Worm (Caenorhabditis elegans) whole organism, L4/young adult: ENCODE data around the gene F41E6.15.
A peak's percentile ranks its signal among the peaks of the same experiment; 100 is the strongest.

Experiments
- W03F9.2 ChIP-seq: fragments of 150-350 bp; optimal IDR thresholded peaks from 2 replicates; lab custom pipeline; 2014; ENCODE audit warnings: missing biosample characterization, missing genetic modification characterization
- dao-5 ChIP-seq: sonication (generic microtip); optimal IDR thresholded peaks from 2 replicates; lab custom pipeline; 2016; ENCODE audit warnings: missing genotype, missing genetic modification characterization, moderate library complexity, missing compliant biosample characterization
- him-1 ChIP-seq: sonication (generic microtip); optimal IDR thresholded peaks from 2 replicates; lab custom pipeline; 2016; ENCODE audit warnings: missing genotype, missing genetic modification reagents, missing genetic modification characterization, missing compliant biosample characterization

F41E6.15 gene

DNA sequence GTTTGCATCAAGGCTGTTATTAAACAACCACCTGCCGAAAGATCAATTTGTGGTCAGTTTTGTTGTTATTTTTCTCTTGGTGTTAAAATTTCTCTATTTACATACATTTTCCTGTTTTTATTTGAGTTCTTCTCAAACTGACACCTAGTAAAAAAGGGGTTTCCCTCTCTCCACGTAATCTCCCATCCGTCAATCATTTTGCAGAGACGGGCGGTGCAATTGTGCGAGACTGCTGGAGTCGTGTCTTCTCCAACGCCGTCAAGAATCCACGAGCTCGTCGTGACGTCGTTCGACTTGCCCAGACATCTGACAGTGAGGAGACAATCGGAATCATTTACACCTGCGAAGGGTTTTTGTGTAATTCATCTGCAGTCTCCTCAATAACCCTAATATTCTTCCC is 23.9 kb upstream of the F41E6.15 start:
- no peak for TF ChIP-seq dao-5 (tag; lab: Kevin White, UChicago)
- no peak for TF ChIP-seq him-1
- TF ChIP-seq W03F9.2 (tag; lab: Kevin White, UChicago): no peak

ce11 chrV:8623754-8624153 is 21.2 kb upstream of the F41E6.15 start, which contains the start of gene F41E6.17:
TSS of gene F41E6.17 (plus strand) at chrV:8624101.
- TF ChIP-seq him-1 (no peak), dao-5 (tag; lab: Kevin White, UChicago) (no peak), W03F9.2 (tag; lab: Kevin White, UChicago) (no peak)

DNA sequence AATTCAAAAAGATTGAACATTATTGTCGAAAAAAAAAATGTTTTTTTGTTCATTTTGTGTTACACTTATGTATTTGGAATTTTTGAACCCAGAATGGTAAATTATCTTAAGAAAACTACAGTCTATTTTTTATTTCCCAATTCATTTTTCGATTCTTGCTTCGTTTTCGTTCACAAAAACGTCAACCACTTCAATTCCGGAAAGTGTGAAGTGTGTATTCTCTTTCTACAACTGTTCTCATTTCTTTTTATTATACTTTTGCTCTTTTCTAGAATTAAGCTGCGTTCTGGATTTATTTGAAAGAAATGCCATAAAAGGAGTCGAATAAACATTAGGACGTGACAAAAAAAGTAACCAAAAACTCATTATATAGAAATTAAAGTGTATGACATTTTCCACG is 19.8 kb upstream of the F41E6.15 start, which contains the start of gene F41E6.1:
TSS of gene F41E6.1 (plus strand) at position 301 of the 400 bp plus-strand sequence.
- TF ChIP-seq W03F9.2 (tag; lab: Kevin White, UChicago) (no peak), him-1 (no peak), dao-5 (tag; lab: Kevin White, UChicago) (no peak)

ce11 chrV:8621213-8621612 is 18.7 kb upstream of the F41E6.15 start, which contains the start of gene idpc-2:
TSS of gene idpc-2 (minus strand) at chrV:8621313.
- no peak for TF ChIP-seq him-1
- no peak for TF ChIP-seq dao-5 (tag; lab: Kevin White, UChicago)
- TF ChIP-seq W03F9.2 (tag; lab: Kevin White, UChicago): no peak

DNA sequence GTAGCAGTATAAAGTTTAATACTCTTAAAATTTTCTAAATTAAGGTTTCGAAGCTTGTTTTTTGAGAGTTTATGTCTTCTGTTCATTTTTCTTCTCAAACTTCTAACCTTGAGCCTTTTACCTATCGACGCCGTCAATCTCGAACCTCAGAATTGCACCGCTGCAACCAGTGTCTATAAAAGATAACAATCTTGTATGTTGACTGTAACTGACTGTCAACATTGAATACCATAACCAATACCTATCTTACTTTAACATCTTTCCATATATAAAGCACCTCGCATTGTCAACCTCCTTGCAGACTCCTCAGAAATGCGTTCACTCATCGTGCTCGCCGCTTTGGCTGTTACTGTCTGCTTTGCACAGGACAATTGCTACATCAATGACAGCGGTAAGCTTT is 16.2 kb upstream of the F41E6.15 start, which contains the start of gene grd-5:
TSS of gene grd-5 (plus strand) at position 295 of the 400 bp plus-strand sequence.
- no peak for TF ChIP-seq dao-5 (tag; lab: Kevin White, UChicago)

DNA sequence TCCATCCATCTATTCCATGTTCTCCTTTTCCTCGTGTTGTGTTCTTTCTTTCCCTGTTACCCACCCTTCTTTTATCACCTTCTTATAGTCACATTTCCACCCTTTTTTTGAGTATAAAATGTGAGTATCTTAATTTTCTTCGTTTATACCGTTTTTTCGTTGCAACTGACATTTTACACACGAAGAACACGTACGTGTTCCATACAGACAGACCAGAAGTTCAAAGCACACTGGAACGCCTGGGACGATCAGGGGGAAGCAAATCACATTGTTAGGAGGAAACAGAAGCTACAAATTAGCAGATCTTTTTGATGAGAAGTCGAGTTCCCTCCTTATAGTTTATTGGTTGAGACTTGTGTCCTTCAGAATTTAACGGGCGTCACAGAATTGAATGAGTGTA is 13.2 kb upstream of the F41E6.15 start:
- TF ChIP-seq him-1 (no peak), W03F9.2 (tag; lab: Kevin White, UChicago) (no peak), dao-5 (tag; lab: Kevin White, UChicago) (no peak)

DNA sequence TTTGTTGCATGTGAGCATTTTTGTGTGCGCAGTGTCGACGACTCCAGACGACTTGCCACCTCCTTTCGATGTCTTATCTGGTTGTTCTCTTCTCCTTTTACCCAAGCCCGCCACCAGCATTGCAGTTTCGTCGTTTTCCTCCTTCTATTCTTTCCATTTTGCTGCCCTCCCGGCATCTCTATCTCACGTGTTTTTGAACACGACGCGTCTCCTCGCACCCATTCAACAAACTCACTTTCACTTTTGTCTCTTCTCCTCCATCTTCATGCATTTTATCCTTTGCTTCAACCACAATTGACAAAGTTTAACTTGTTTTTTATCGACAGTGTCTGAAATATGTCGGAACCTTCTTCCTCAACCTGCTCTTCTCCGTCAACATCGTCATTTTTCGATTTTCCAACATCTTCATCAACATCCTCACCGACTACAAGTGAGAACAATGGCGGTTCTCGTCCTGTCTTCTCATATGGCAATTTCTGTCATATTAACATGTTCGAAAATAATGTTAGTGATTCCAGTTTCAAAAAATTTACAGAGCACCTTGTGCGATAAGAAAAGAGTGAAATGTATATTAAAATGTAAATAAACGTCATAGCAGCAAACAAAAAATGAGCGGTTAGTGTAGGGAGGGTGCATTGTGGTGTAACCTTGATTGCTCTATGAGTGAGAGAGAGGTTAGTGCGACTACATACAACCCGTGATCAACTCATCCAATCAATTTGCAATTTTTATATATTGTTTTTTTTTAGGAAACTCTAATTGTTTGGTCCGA is 8.3 kb upstream of the F41E6.15 start, which contains the start of gene fip-4:
TSS of gene fip-4 (minus strand) at position 636 of the 772 bp plus-strand sequence.
- TF ChIP-seq W03F9.2 (tag; lab: Kevin White, UChicago): no peak
- no peak for TF ChIP-seq him-1
- no peak for TF ChIP-seq dao-5 (tag; lab: Kevin White, UChicago)

- TF ChIP-seq W03F9.2 (tag; lab: Kevin White, UChicago): no peak
Measured at ce11 chrV:8609776-8610529, 7.4 kb upstream of the F41E6.15 start.

DNA sequence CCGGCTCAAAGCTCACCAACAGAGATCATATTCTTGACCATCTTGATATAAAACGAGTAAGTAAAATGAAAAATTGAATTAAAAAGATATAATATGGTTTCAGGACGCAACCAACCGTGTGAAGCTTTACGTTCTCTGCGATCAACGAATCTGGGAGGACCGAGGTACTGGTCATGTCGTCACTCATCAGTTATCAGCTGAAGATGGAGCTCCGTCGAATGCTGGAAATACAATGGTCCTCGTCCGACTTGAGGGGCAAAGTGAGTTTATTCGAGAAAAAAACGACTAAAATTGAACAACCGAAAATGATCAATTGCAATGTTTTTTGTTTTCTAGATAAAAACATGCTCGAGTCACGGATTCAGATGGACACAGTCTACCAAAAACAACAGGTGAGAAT is 5.9 kb upstream of the F41E6.15 start:
- TF ChIP-seq him-1 (no peak), dao-5 (tag; lab: Kevin White, UChicago) (no peak), W03F9.2 (tag; lab: Kevin White, UChicago) (no peak)

DNA sequence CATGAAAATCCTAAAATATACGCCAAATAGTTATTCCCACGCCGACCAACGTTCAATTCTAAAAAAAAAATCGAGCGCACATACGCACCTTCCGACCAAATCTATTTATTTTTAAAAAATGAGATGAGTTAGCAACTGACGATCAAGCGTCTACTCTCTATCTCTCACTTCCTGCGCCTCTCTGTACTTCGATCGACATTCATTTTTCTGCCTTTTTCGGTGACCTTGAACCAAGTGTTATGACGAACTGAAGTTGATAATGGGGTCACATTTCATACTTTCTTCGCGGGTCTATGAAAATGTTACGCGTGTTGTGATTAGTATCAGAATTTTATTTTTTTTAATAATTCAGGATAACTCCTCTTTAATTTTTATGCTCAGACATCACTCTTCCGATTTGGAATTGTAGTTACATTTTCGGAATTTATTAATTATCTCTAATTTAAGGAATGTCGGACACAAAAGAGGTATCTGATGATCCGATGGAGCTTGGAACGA is 4.9 kb upstream of the F41E6.15 start, which contains the start of gene smk-1:
TSS of gene smk-1 (plus strand) at position 448 of the 498 bp plus-strand sequence.
- TF ChIP-seq W03F9.2 (tag; lab: Kevin White, UChicago) (no peak), dao-5 (tag; lab: Kevin White, UChicago) (no peak), him-1 (no peak)

DNA sequence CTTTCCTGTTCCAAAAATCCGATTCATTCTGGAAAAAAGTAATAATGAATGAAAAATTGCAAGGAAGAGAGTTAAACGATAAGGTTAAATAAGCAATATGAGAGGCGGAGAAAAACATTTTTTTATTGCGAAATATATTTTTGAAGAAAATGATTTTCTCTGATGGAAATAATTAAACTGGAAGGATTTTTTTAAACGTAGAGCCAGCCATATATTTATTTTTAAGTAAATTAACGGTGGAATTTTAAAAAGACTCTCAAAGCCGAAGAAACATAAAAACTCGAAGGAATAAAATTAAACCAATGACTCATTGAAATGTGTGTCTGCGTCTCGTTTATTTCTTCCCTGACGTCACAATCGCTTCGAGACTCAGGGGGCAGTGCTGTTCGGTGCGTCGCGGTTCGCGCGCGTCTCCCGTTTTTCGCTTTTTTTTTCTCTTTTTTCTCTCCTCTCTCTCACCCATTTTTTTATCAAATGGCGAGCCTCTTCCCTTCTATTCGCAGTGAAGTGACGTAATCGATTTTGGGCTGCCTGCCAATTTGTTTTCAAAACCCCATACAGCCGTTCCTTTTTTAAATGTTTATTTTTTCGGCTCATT is 3.7 kb upstream of the F41E6.15 start, which contains the start of gene vps-60:
TSS of gene vps-60 (minus strand) at position 30 of the 598 bp plus-strand sequence.
- TF ChIP-seq W03F9.2 (tag; lab: Kevin White, UChicago): peak; percentile 94
- TF ChIP-seq dao-5 (tag; lab: Kevin White, UChicago): no peak
- TF ChIP-seq him-1: peak; percentile 81

- TF ChIP-seq him-1 (no peak), dao-5 (tag; lab: Kevin White, UChicago) (no peak), W03F9.2 (tag; lab: Kevin White, UChicago) (no peak)
Measured at ce11 chrV:8603272-8603671, 734 bp upstream of the F41E6.15 start, which contains the start of gene F41E6.5. TSS of gene F41E6.5 (plus strand) at chrV:8603480.

ce11 chrV:8601420-8601819 is 1.1 kb downstream of the F41E6.15 start, which contains the start of gene F41E6.8:
TSS of gene F41E6.8 (minus strand) at chrV:8601520.
- TF ChIP-seq dao-5 (tag; lab: Kevin White, UChicago) (no peak), him-1 (no peak), W03F9.2 (tag; lab: Kevin White, UChicago) (no peak)
